Worm (Caenorhabditis elegans) whole organism, early embryonic: ENCODE measurements around the gene T26G10.3.

ENCODE experiments used
- B0310.2 ChIP-seq: sonication (generic microtip); optimal IDR thresholded peaks from 2 replicates; lab custom pipeline; 2016; ENCODE audit warnings: mild to moderate bottlenecking, missing genetic modification characterization, missing compliant biosample characterization
- aly-1 ChIP-seq: sonication (generic microtip); optimal IDR thresholded peaks from 2 replicates; lab custom pipeline; 2016; ENCODE audit warnings: missing genetic modification characterization, missing compliant biosample characterization
- ama-1 ChIP-seq: fragments of 150-350 bp; optimal IDR thresholded peaks from 2 replicates; lab custom pipeline; 2014
- ceh-13 ChIP-seq: fragments of 200-800 bp; sonication (Bioruptor generic); optimal IDR thresholded peaks from 2 replicates; lab custom pipeline; 2018; ENCODE audit warnings: mild to moderate bottlenecking, missing genetic modification characterization, missing compliant biosample characterization
- ceh-36 ChIP-seq: sonication (generic microtip); optimal IDR thresholded peaks from 2 replicates; lab custom pipeline; 2016; ENCODE audit warnings: missing genetic modification characterization, inconsistent platforms, missing compliant biosample characterization
- ets-7 ChIP-seq: sonication (generic microtip); optimal IDR thresholded peaks from 2 replicates; lab custom pipeline; 2016; ENCODE audit warnings: missing genotype, missing genetic modification characterization, missing compliant biosample characterization
- flt-1 ChIP-seq: fragments of 200-800 bp; sonication (Bioruptor generic); IDR thresholded peaks from 2 replicates; pipeline ENCODE4 v1.3.6; 2022; ENCODE audit warnings: missing genetic modification characterization, missing compliant biosample characterization
- hmg-4 ChIP-seq: fragments of 200-800 bp; sonication (Bioruptor generic); optimal IDR thresholded peaks from 2 replicates; lab custom pipeline; 2018; ENCODE audit warnings: mild to moderate bottlenecking, missing genetic modification characterization, missing compliant biosample characterization
- hnd-1 ChIP-seq: sonication (generic microtip); optimal IDR thresholded peaks from 2 replicates; lab custom pipeline; 2016; ENCODE audit warnings: missing genetic modification characterization, missing compliant biosample characterization
- scrt-1 ChIP-seq: fragments of 200-800 bp; sonication (Bioruptor generic); IDR thresholded peaks from 2 replicates; pipeline ENCODE4 v1.3.6; 2022; ENCODE audit warnings: missing genetic modification characterization, missing compliant biosample characterization
- sea-1 ChIP-seq: fragments of 200-800 bp; sonication (Bioruptor generic); conservative IDR thresholded peaks from 2 replicates; pipeline ENCODE4 v1.3.6; 2022; ENCODE audit warnings: missing genetic modification characterization, missing compliant biosample characterization
- tbx-11 ChIP-seq: fragments of 200-800 bp; sonication (Bioruptor generic); IDR thresholded peaks from 2 replicates; pipeline ENCODE4 v1.3.6; 2022; ENCODE audit warnings: missing genetic modification characterization, missing compliant biosample characterization
- tbx-37 ChIP-seq: fragments of 200-800 bp; sonication (Bioruptor generic); conservative IDR thresholded peaks from 2 replicates; pipeline ENCODE4 v1.3.6; 2022; ENCODE audit warnings: missing genetic modification reagents, missing genetic modification characterization, missing compliant biosample characterization
- tra-4 ChIP-seq: sonication (generic microtip); optimal IDR thresholded peaks from 2 replicates; lab custom pipeline; 2017; ENCODE audit warnings: missing genetic modification characterization, missing compliant biosample characterization

DNA sequence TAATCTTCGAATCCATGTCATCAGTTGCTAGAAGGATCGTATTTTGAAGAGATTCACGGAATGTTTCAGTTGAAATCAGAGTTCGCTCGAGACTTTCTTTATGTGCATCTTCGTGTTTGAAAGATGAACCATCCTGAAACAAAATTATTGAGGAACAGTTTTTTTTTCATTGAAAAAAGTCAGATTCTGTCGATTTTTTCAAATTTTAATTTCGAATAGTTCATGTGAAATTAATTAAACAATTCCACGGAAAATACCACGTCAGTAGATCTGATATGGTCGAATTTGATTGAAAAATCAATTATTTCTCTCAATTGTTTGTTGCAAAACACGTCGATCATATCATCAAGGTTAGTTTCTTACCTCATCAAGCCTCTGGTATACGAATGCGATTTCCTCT is 26.2 kb upstream of the T26G10.3 start, which contains the start of gene F54C8.1:
- no peak for TF ChIP-seq ama-1 (lab: Kevin White, UChicago)
- TF ChIP-seq tra-4 (tag; lab: Kevin White, UChicago), result no peak
- TF ChIP-seq hnd-1 (tag; lab: Kevin White, UChicago), result no peak
- no peak for TF ChIP-seq ceh-36 (tag; lab: Kevin White, UChicago)
- no peak for TF ChIP-seq hmg-4 (GFP tag; lab: Kevin White, UChicago)
- no peak for TF ChIP-seq aly-1 (tag; lab: Kevin White, UChicago)
- TF ChIP-seq ceh-13 (GFP tag; lab: Kevin White, UChicago), result no peak
- no peak for TF ChIP-seq scrt-1 (GFP tag; lab: Robert Waterston, UW)
- no peak for TF ChIP-seq B0310.2 (tag; lab: Kevin White, UChicago)
- TF ChIP-seq sea-1, result no peak
- TF ChIP-seq flt-1, result no peak
- no peak for TF ChIP-seq tbx-11 (GFP tag; lab: Robert Waterston, UW)
- TF ChIP-seq tbx-37 (GFP tag; lab: Robert Waterston, UW), result no peak
- TF ChIP-seq ets-7 (tag; lab: Kevin White, UChicago), result no peak
